Fruit fly (Drosophila melanogaster) whole organism, embryonic: ENCODE measurements around the gene EMC10.

Experiments
- Awh ChIP-seq: fragments of 200-800 bp; sonication (Bioruptor generic); IDR thresholded peaks from 2 replicates; pipeline ENCODE4, ENCODE4 v1.3.6; 2022; ENCODE audit warnings: missing biosample characterization, missing genetic modification characterization
- BtbVII ChIP-seq: fragments of 200-800 bp; sonication (Bioruptor generic); optimal IDR thresholded peaks from 3 replicates; lab custom pipeline; 2017; ENCODE audit warnings: missing biosample characterization, mild to moderate bottlenecking, missing genetic modification characterization
- CG10462 ChIP-seq: fragments of 200-800 bp; sonication (Bioruptor generic); optimal IDR thresholded peaks from 2 replicates; lab custom pipeline; 2016; ENCODE audit warnings: missing biosample characterization, missing genetic modification characterization
- CG12155 ChIP-seq: fragments of 200-800 bp; sonication (Bioruptor generic); optimal IDR thresholded peaks from 3 replicates; lab custom pipeline; 2016; ENCODE audit warnings: missing biosample characterization, missing genetic modification characterization
- CG12659 ChIP-seq: fragments of 200-800 bp; sonication (Bioruptor generic); optimal IDR thresholded peaks from 3 replicates; lab custom pipeline; 2017; ENCODE audit warnings: mild to moderate bottlenecking, missing biosample characterization, missing genetic modification reagents, missing genetic modification characterization
- CG13894 ChIP-seq: fragments of 200-800 bp; sonication (Bioruptor generic); optimal IDR thresholded peaks from 3 replicates; lab custom pipeline; 2018; ENCODE audit warnings: missing biosample characterization, mild to moderate bottlenecking, missing genetic modification characterization, moderate library complexity
- CG15269 ChIP-seq: fragments of 200-800 bp; sonication (Bioruptor generic); optimal IDR thresholded peaks from 2 replicates; lab custom pipeline; 2018; ENCODE audit warnings: missing biosample characterization, mild to moderate bottlenecking, missing genetic modification characterization, moderate library complexity
- CG1603 ChIP-seq: fragments of 200-800 bp; sonication (Bioruptor generic); optimal IDR thresholded peaks from 2 replicates; lab custom pipeline; 2019; ENCODE audit warnings: missing biosample characterization, mild to moderate bottlenecking, missing genetic modification characterization, moderate library complexity
- CG16813 ChIP-seq: fragments of 200-800 bp; sonication (Bioruptor generic); IDR thresholded peaks from 3 replicates; pipeline ENCODE4 v1.3.6; 2022; ENCODE audit warnings: missing biosample characterization, missing genetic modification characterization; ENCODE audit not compliant: partially characterized antibody
- CG16863 ChIP-seq: fragments of 200-800 bp; sonication (Bioruptor generic); optimal IDR thresholded peaks from 3 replicates; lab custom pipeline; 2016; ENCODE audit warnings: missing biosample characterization, missing genetic modification characterization
- CG17361 ChIP-seq: fragments of 200-800 bp; sonication (Bioruptor generic); IDR thresholded peaks from 3 replicates; pipeline ENCODE4 v1.3.6; 2022; ENCODE audit warnings: missing biosample characterization, missing genetic modification characterization
- CG1792 ChIP-seq: fragments of 200-800 bp; sonication (Bioruptor generic); optimal IDR thresholded peaks from 2 replicates; lab custom pipeline; 2016; ENCODE audit warnings: missing biosample characterization, missing genetic modification characterization
- CG2120 ChIP-seq: fragments of 200-800 bp; sonication (Bioruptor generic); optimal IDR thresholded peaks from 3 replicates; lab custom pipeline; 2016; ENCODE audit warnings: missing biosample characterization, missing genetic modification characterization
- CG2889 ChIP-seq: fragments of 200-800 bp; sonication (Bioruptor generic); IDR thresholded peaks from 3 replicates; pipeline ENCODE4 v1.3.6; 2022; ENCODE audit warnings: missing biosample characterization, missing genetic modification characterization
- CG30431 ChIP-seq: fragments of 200-800 bp; sonication (Bioruptor generic); optimal IDR thresholded peaks from 2 replicates; lab custom pipeline; 2017; ENCODE audit warnings: missing biosample characterization, missing genetic modification characterization
- CG3163 ChIP-seq: fragments of 200-800 bp; sonication (Bioruptor generic); optimal IDR thresholded peaks from 3 replicates; lab custom pipeline; 2016; ENCODE audit warnings: missing biosample characterization, missing genetic modification characterization
- CG34422 ChIP-seq: fragments of 200-800 bp; sonication (Bioruptor generic); IDR thresholded peaks from 3 replicates; pipeline ENCODE4 v1.3.6; 2022; ENCODE audit warnings: missing biosample characterization, missing genetic modification characterization
- CG3995 ChIP-seq: fragments of 200-800 bp; sonication (Bioruptor generic); optimal IDR thresholded peaks from 3 replicates; lab custom pipeline; 2016; ENCODE audit warnings: missing biosample characterization, missing genetic modification characterization
- CG6272 ChIP-seq: fragments of 200-800 bp; sonication (Bioruptor generic); IDR thresholded peaks from 2 replicates; pipeline ENCODE4 v1.3.6; 2022; ENCODE audit warnings: missing biosample characterization, missing genetic modification characterization
- CG7357 ChIP-seq: fragments of 200-800 bp; sonication (Bioruptor generic); IDR thresholded peaks from 3 replicates; pipeline ENCODE4 v1.3.6; 2022; ENCODE audit warnings: missing biosample characterization, missing genetic modification characterization
- CG7786 ChIP-seq: fragments of 200-800 bp; sonication (Bioruptor generic); optimal IDR thresholded peaks from 2 replicates; lab custom pipeline; 2016; ENCODE audit warnings: missing biosample characterization, missing genetic modification characterization
- CG9437 ChIP-seq: fragments of 200-800 bp; sonication (Bioruptor generic); optimal IDR thresholded peaks from 2 replicates; lab custom pipeline; 2018; ENCODE audit warnings: missing biosample characterization, mild to moderate bottlenecking, missing genetic modification characterization
- CG9876 ChIP-seq: fragments of 200-800 bp; sonication (Bioruptor generic); optimal IDR thresholded peaks from 2 replicates; lab custom pipeline; 2016; ENCODE audit warnings: missing biosample characterization, missing genetic modification characterization
- D ChIP-seq, 2 experiments: fragments of 200-800 bp in 1 of 2; fragments of >200 bp in 1 of 2; sonication (Bioruptor generic) in 1 of 2; optimal IDR thresholded peaks; 2 replicates in 1 of 2; 3 replicates in 1 of 2; lab custom pipeline; 2017; ENCODE audit warnings: mild to moderate bottlenecking in 1 of 2, missing biosample characterization in 1 of 2, missing genetic modification characterization in 1 of 2, missing genetic modification reagents in 1 of 2
- Dek ChIP-seq: fragments of 200-800 bp; sonication (Bioruptor generic); optimal IDR thresholded peaks from 3 replicates; lab custom pipeline; 2019; ENCODE audit warnings: missing biosample characterization, mild to moderate bottlenecking, missing genetic modification characterization, moderate library complexity
- Fer1 ChIP-seq: fragments of 200-800 bp; sonication (Bioruptor generic); optimal IDR thresholded peaks from 2 replicates; lab custom pipeline; 2017; ENCODE audit warnings: missing biosample characterization, mild to moderate bottlenecking, missing genetic modification characterization
- Hmx ChIP-seq: fragments of 200-800 bp; sonication (Bioruptor generic); optimal IDR thresholded peaks from 2 replicates; lab custom pipeline; 2016; ENCODE audit warnings: missing biosample characterization, missing genetic modification characterization
- MESR4 ChIP-seq: fragments of 200-800 bp; sonication (Bioruptor generic); optimal IDR thresholded peaks from 2 replicates; lab custom pipeline; 2018; ENCODE audit warnings: missing biosample characterization, mild to moderate bottlenecking, missing genetic modification characterization, moderate library complexity
- Spps ChIP-seq: fragments of 200-800 bp; sonication (Bioruptor generic); optimal IDR thresholded peaks from 2 replicates; lab custom pipeline; 2018; ENCODE audit warnings: missing biosample characterization, mild to moderate bottlenecking, missing genetic modification characterization
- al ChIP-seq: fragments of 200-800 bp; sonication (Bioruptor generic); IDR thresholded peaks from 2 replicates; pipeline ENCODE4 v1.3.6; 2022; ENCODE audit warnings: missing biosample characterization, missing genetic modification characterization
- ash1 ChIP-seq: fragments of 200-800 bp; sonication (Bioruptor generic); optimal IDR thresholded peaks from 2 replicates; lab custom pipeline; 2018; ENCODE audit warnings: missing biosample characterization, mild to moderate bottlenecking, missing genetic modification characterization
- btn ChIP-seq: fragments of 200-800 bp; sonication (Bioruptor generic); optimal IDR thresholded peaks from 2 replicates; lab custom pipeline; 2016; ENCODE audit warnings: missing biosample characterization, missing genetic modification characterization
- disco-r ChIP-seq: fragments of 200-800 bp; sonication (Bioruptor generic); optimal IDR thresholded peaks from 2 replicates; lab custom pipeline; 2016; ENCODE audit warnings: missing biosample characterization, missing genetic modification characterization
- dpn ChIP-seq, 2 experiments: fragments of 200-800 bp; sonication (Bioruptor generic); optimal IDR thresholded peaks; 3 replicates each; lab custom pipeline; 2016; ENCODE audit warnings: missing biosample characterization in 2 of 2, missing genetic modification characterization in 2 of 2
- dysf ChIP-seq: fragments of 200-800 bp; sonication (Bioruptor generic); IDR thresholded peaks from 3 replicates; pipeline ENCODE4 v1.3.6; 2022; ENCODE audit warnings: missing biosample characterization, missing genetic modification characterization
- eve ChIP-seq, 2 experiments: fragments of >200 bp; optimal IDR thresholded peaks; 2 replicates each; lab custom pipeline; 2017; ENCODE audit warnings: missing biosample characterization in 2 of 2, missing genetic modification characterization in 2 of 2
- hkb ChIP-seq, 2 experiments: fragments of 200-800 bp in 1 of 2; fragments of >200 bp in 1 of 2; sonication (Bioruptor generic) in 1 of 2; IDR thresholded peaks in 1 of 2; optimal IDR thresholded peaks in 1 of 2; 2 replicates each; pipeline versions ENCODE4 v1.3.6 to Lab custom; 2017 to 2022; ENCODE audit warnings: missing biosample characterization in 1 of 2, missing genetic modification characterization in 1 of 2
- jigr1 ChIP-seq: fragments of 200-800 bp; sonication (Bioruptor generic); IDR thresholded peaks from 3 replicates; pipeline ENCODE4 v1.3.6; 2022; ENCODE audit warnings: missing biosample characterization, missing genetic modification characterization
- kni ChIP-seq: fragments of 200-800 bp; sonication (Bioruptor generic); optimal IDR thresholded peaks from 3 replicates; lab custom pipeline; 2017; ENCODE audit warnings: mild to moderate bottlenecking, missing biosample characterization, missing genetic modification reagents, missing genetic modification characterization
- knrl ChIP-seq: fragments of 200-800 bp; sonication (Bioruptor generic); IDR thresholded peaks from 3 replicates; pipeline ENCODE4 v1.3.6; 2022; ENCODE audit warnings: missing biosample characterization, missing genetic modification characterization; ENCODE audit not compliant: partially characterized antibody
- pb ChIP-seq: fragments of 200-800 bp; sonication (Bioruptor generic); optimal IDR thresholded peaks from 3 replicates; lab custom pipeline; 2016; ENCODE audit warnings: missing biosample characterization, missing genetic modification characterization
- repo ChIP-seq: fragments of 200-800 bp; sonication (Bioruptor generic); optimal IDR thresholded peaks from 2 replicates; lab custom pipeline; 2016; ENCODE audit warnings: missing biosample characterization, missing genetic modification characterization
- salm ChIP-seq: fragments of 200-800 bp; sonication (Bioruptor generic); optimal IDR thresholded peaks from 2 replicates; lab custom pipeline; 2018; ENCODE audit warnings: missing biosample characterization, mild to moderate bottlenecking, missing genetic modification characterization
- sens ChIP-seq: fragments of 200-800 bp; sonication (Bioruptor generic); peaks from one replicate; lab custom pipeline; 2016; ENCODE audit warnings: missing biosample characterization, missing genetic modification characterization
- shn ChIP-seq: fragments of 200-800 bp; sonication (Bioruptor generic); optimal IDR thresholded peaks from 3 replicates; lab custom pipeline; 2016; ENCODE audit warnings: missing biosample characterization, missing genetic modification characterization
- sima ChIP-seq: fragments of 200-800 bp; sonication (Bioruptor generic); optimal IDR thresholded peaks from 2 replicates; lab custom pipeline; 2016; ENCODE audit warnings: missing biosample characterization, missing genetic modification characterization
- stc ChIP-seq: fragments of 200-800 bp; sonication (Bioruptor generic); IDR thresholded peaks from 2 replicates; pipeline ENCODE4 v1.3.6; 2022; ENCODE audit warnings: missing biosample characterization, missing genetic modification characterization
- tin ChIP-seq: fragments of 200-800 bp; sonication (Bioruptor generic); optimal IDR thresholded peaks from 3 replicates; lab custom pipeline; 2016; ENCODE audit warnings: missing biosample characterization, missing genetic modification characterization
- unpg ChIP-seq: fragments of 200-800 bp; sonication (Bioruptor generic); optimal IDR thresholded peaks from 3 replicates; lab custom pipeline; 2018; ENCODE audit warnings: missing biosample characterization, mild to moderate bottlenecking, missing genetic modification characterization, moderate library complexity

The EMC10 gene

DNA sequence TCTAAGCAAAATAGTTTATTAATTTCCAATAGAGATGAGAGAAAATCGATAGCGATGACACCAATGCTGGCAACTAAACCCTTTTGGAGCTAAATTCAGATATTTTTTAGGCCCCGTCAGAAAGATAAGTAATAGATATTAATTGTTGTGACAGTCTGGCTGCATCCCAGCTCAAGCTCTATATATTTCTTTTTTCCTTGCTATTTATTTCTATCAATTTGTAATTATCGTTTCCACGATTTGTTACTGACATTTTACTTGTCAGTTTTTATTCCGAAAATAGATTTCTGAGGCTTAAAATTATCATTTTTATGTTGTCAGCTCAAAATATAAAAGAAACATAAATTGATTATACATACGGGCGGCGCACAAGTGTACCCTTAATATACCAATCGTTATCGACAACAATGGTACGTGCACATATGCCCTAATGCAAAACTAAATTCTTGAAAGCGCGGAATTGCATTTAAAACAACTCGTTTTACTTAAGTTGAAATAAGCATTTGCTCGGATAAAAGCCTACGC is 5.0 kb upstream of the EMC10 start, which contains the start of the genes CRIF and SMC5 (continued):
- 0 out of 3 replicates have a peak, but pooled peaks have one; percentile 43 for TF ChIP-seq CG2889 (GFP tag; lab: Robert Waterston, UW)
- TF ChIP-seq D (optimal IDR thresholded peaks at IDR 0.05; lab: Kevin White, UChicago) = no peak
- TF ChIP-seq D (GFP tag; optimal IDR thresholded peaks at IDR 0.05; lab: Kevin White, UChicago) = peak; percentile 26
- TF ChIP-seq Awh (GFP tag; lab: Robert Waterston, UW) = no peak; the same call in 1 of the 2 replicates
- peak; percentile 86 for TF ChIP-seq CG17361 (GFP tag; lab: Robert Waterston, UW)
- peak; percentile 42; the same call in 1 of the 3 replicates for TF ChIP-seq knrl
- peak; percentile 13 for TF ChIP-seq CG1603
- TF ChIP-seq CG30431 (GFP tag; lab: Kevin White, UChicago) = peak; percentile 12
- no peak for TF ChIP-seq CG9437 (GFP tag; lab: Kevin White, UChicago)
- TF ChIP-seq MESR4 (GFP tag; lab: Kevin White, UChicago) = no peak
- TF ChIP-seq CG12155 (GFP tag; lab: Kevin White, UChicago) = peak; percentile 70
- TF ChIP-seq CG15269 (tag; lab: Kevin White, UChicago) = no peak
- peak; percentile 50 for TF ChIP-seq CG10462 (GFP tag; lab: Kevin White, UChicago)
- TF ChIP-seq sima (GFP tag; lab: Kevin White, UChicago) = peak; percentile 26
- TF ChIP-seq CG3995 = peak; percentile 34
- TF ChIP-seq pb (GFP tag; lab: Kevin White, UChicago) = no peak
- peak; percentile 39; the same call in 1 of the 3 replicates for TF ChIP-seq jigr1 (GFP tag; lab: Robert Waterston, UW)
- TF ChIP-seq CG7786 (GFP tag; lab: Kevin White, UChicago) = peak; percentile 52
- peak; percentile 62 for TF ChIP-seq shn
- peak; percentile 76 to 77 for TF ChIP-seq dpn (GFP tag; optimal IDR thresholded peaks at IDR 0.05; lab: Kevin White, UChicago)
- 0 out of 3 replicates have a peak, but pooled peaks have one; percentile 58 for TF ChIP-seq CG34422 (GFP tag; lab: Robert Waterston, UW)
- TF ChIP-seq unpg (GFP tag; lab: Kevin White, UChicago) = peak; percentile 58
- TF ChIP-seq CG9876 (GFP tag; lab: Kevin White, UChicago) = peak; percentile 48
- no peak for TF ChIP-seq CG1792 (GFP tag; lab: Kevin White, UChicago)
- TF ChIP-seq CG13894 (tag; lab: Kevin White, UChicago) = no peak
- TF ChIP-seq hkb (optimal IDR thresholded peaks at IDR 0.05; lab: Kevin White, UChicago) = no peak
- TF ChIP-seq hkb (GFP tag; IDR thresholded peaks at IDR 0.05; lab: Robert Waterston, UW) = 0 out of 2 replicates have a peak, but pooled peaks have one; percentile 21
- no peak for TF ChIP-seq salm (tag; lab: Kevin White, UChicago)
- peak; percentile 17 for TF ChIP-seq disco-r (GFP tag; lab: Kevin White, UChicago)
- peak; percentile 26; the same call in 1 of the 2 replicates for TF ChIP-seq stc (GFP tag; lab: Robert Waterston, UW)
- TF ChIP-seq CG12659 = peak; percentile 79
- no peak for TF ChIP-seq ash1 (GFP tag; lab: Kevin White, UChicago)
- 0 out of 3 replicates have a peak, but pooled peaks have one; percentile 30 for TF ChIP-seq CG16813 (GFP tag; lab: Robert Waterston, UW)
- TF ChIP-seq sens (GFP tag; lab: Kevin White, UChicago) = peak; percentile 97
- peak; percentile 32 for TF ChIP-seq al (GFP tag; lab: Robert Waterston, UW)
- TF ChIP-seq Hmx = peak; percentile 46
- TF ChIP-seq Dek (tag; lab: Kevin White, UChicago) = peak; percentile 54
- no peak for TF ChIP-seq BtbVII (GFP tag; lab: Kevin White, UChicago)
- TF ChIP-seq eve (GFP tag; optimal IDR thresholded peaks at IDR 0.05; lab: Kevin White, UChicago) = peak in 1 of 2 experiments; percentile 90
- TF ChIP-seq CG7357 (GFP tag; lab: Robert Waterston, UW) = peak; percentile 62; the same call in 2 of the 3 replicates
- TF ChIP-seq kni = no peak
- peak; percentile 52; the same call in 1 of the 3 replicates for TF ChIP-seq dysf (GFP tag; lab: Robert Waterston, UW)
- TF ChIP-seq CG6272 = no peak; the same call in 1 of the 2 replicates
- peak; percentile 56 for TF ChIP-seq tin (GFP tag; lab: Kevin White, UChicago)
- no peak for TF ChIP-seq btn (GFP tag; lab: Kevin White, UChicago)
- peak; percentile 11 for TF ChIP-seq repo (GFP tag; lab: Kevin White, UChicago)
- peak; percentile 88 for TF ChIP-seq CG2120 (GFP tag; lab: Kevin White, UChicago)
- TF ChIP-seq Spps (tag; lab: Kevin White, UChicago) = peak; percentile 15
- TF ChIP-seq Fer1 = peak; percentile 44
- TF ChIP-seq CG3163 (GFP tag; lab: Kevin White, UChicago) = peak; percentile 34
- TF ChIP-seq CG16863 = peak; percentile 32
